Fruit fly (Drosophila melanogaster): ENCODE data around the gene CG3631.
A peak's percentile ranks its signal among the peaks of the same experiment; 100 is the strongest.

CG3631 gene

DNA sequence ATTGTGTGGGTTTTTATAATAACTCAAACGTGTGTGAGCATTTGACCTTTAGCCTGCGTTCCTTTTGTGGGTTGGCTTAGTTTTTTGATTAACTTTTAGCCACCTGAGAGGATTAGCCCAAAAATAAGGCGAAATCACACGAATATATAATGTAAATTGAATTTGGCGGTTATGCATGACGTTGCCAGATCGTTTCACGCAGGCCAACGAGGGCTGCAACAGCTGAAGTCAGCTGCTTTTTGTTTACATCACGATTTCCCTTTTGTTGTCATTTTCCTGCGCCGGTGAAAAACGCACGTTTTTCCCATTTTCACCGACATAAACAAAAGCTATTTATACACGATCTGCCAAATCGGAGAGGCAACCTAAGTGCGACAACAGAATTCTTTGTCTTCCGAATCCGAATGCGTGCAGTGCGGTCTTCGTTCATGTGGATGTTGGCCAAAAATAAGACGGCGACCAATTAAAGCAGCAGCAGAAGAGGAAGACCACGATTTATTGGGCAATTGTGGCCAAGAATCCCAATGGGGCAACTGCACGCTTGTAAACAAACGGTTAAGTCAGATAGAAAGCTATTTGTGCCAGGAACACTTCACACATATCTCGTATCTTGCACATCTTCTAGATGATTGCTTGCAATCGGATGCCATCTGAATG, at the start of gene CG3631 (continued):
- TF ChIP-seq C15 (GFP tag; IDR thresholded peaks at IDR 0.05) (no peak), MBD-R2 (GFP tag; IDR thresholded peaks at IDR 0.05) (peak; percentile 89), Nf-YC (tag; optimal IDR thresholded peaks at IDR 0.05) (peak; percentile 9), dm (GFP tag; optimal IDR thresholded peaks at IDR 0.05) (peak; percentile 65), nerfin-2 (GFP tag; IDR thresholded peaks at IDR 0.05; ENCODE audit: partially characterized antibody) (no peak), Dfd (GFP tag; optimal IDR thresholded peaks at IDR 0.05) (no peak), CG17829 (tag; optimal IDR thresholded peaks at IDR 0.05) (peak; percentile 5), Dip2 (GFP tag; IDR thresholded peaks at IDR 0.05) (no peak), tap (tag; optimal IDR thresholded peaks at IDR 0.05) (no peak), Hey (tag; optimal IDR thresholded peaks at IDR 0.05) (no peak), nmo (GFP tag; optimal IDR thresholded peaks at IDR 0.05) (peak; percentile 10), CG11093 (GFP tag; IDR thresholded peaks at IDR 0.05) (no peak), Antp (GFP tag; optimal IDR thresholded peaks at IDR 0.05) (no peak), hbn (GFP tag; IDR thresholded peaks at IDR 0.05; ENCODE audit: partially characterized antibody) (peak; percentile 34), klu (GFP tag; IDR thresholded peaks at IDR 0.05) (no peak), dati (GFP tag; IDR thresholded peaks at IDR 0.05) (no peak), Sry-δ (GFP tag; optimal IDR thresholded peaks at IDR 0.05) (peak; percentile 7), ewg (GFP tag; optimal IDR thresholded peaks at IDR 0.05) (no peak), zfh1 (GFP tag; IDR thresholded peaks at IDR 0.05) (no peak), en (GFP tag; optimal IDR thresholded peaks at IDR 0.05) (no peak), CG4820 (GFP tag; optimal IDR thresholded peaks at IDR 0.05) (no peak), CG17385 (GFP tag; optimal IDR thresholded peaks at IDR 0.05) (peak; percentile 81), amos (GFP tag; IDR thresholded peaks at IDR 0.05; ENCODE audit: partially characterized antibody) (peak; percentile 41; the same call in 1 of the 2 replicates), slp2 (GFP tag; optimal IDR thresholded peaks at IDR 0.05) (peak; percentile 3), gfzf (GFP tag; optimal IDR thresholded peaks at IDR 0.05) (no peak), pzg (GFP tag; optimal IDR thresholded peaks at IDR 0.05) (peak; percentile 68), Sin3A (optimal IDR thresholded peaks at IDR 0.05) (peak; percentile 52), CG12659 (GFP tag; optimal IDR thresholded peaks at IDR 0.05) (no peak), zen2 (GFP tag; IDR thresholded peaks at IDR 0.05; ENCODE audit: partially characterized antibody) (no peak), knrl (GFP tag; IDR thresholded peaks at IDR 0.05; ENCODE audit: partially characterized antibody) (no peak), CG13287 (GFP tag; IDR thresholded peaks at IDR 0.05; ENCODE audit: partially characterized antibody) (peak; percentile 56), Med (GFP tag) (peak; percentile 32), stwl (tag; optimal IDR thresholded peaks at IDR 0.05) (peak; percentile 44), Max (GFP tag; optimal IDR thresholded peaks at IDR 0.05) (peak; percentile 53), Dp (GFP tag; optimal IDR thresholded peaks at IDR 0.05) (peak; percentile 95), BEAF-32 (GFP tag; optimal IDR thresholded peaks at IDR 0.05) (peak; percentile 25), CG15514 (GFP tag; optimal IDR thresholded peaks at IDR 0.05) (peak; percentile 26), onecut (GFP tag; IDR thresholded peaks at IDR 0.05) (no peak), Dll (GFP tag; IDR thresholded peaks at IDR 0.05; ENCODE audit: partially characterized antibody) (0 out of 4 replicates have a peak, but pooled peaks have one; percentile 31), psq (GFP tag; optimal IDR thresholded peaks at IDR 0.05) (peak; percentile 74), Awh (GFP tag; IDR thresholded peaks at IDR 0.05) (no peak), Myb (GFP tag; optimal IDR thresholded peaks at IDR 0.05) (peak; percentile 64), CG1603 (tag; optimal IDR thresholded peaks at IDR 0.05) (peak; percentile 50)
